Worm (Caenorhabditis elegans) whole organism, L3 larva: ENCODE results near the gene F54D12.8.

Experiments
- R02D3.7 ChIP-seq: fragments of 150-350 bp; optimal IDR thresholded peaks from 2 replicates; lab custom pipeline; 2014; ENCODE audit warnings: missing biosample characterization, missing genetic modification characterization
- egl-27 ChIP-seq: sonication (generic microtip); optimal IDR thresholded peaks from 4 replicates; lab custom pipeline; 2017; ENCODE audit warnings: missing biosample characterization, missing genetic modification reagents, missing genetic modification characterization
- lin-15B ChIP-seq: fragments of 150-350 bp; optimal IDR thresholded peaks from 2 replicates; lab custom pipeline; 2014; ENCODE audit warnings: missing biosample characterization, missing genetic modification characterization
- nhr-11 ChIP-seq: fragments of 150-350 bp; optimal IDR thresholded peaks from 2 replicates; lab custom pipeline; 2014; ENCODE audit warnings: missing biosample characterization, missing genetic modification characterization
- nhr-237 ChIP-seq: fragments of 150-350 bp; optimal IDR thresholded peaks from 2 replicates; lab custom pipeline; 2014; ENCODE audit warnings: missing biosample characterization, missing genetic modification characterization
- nhr-25 ChIP-seq: sonication (generic microtip); optimal IDR thresholded peaks from 2 replicates; lab custom pipeline; 2017; ENCODE audit warnings: missing biosample characterization, missing genetic modification characterization
- nhr-67 ChIP-seq: fragments of 150-350 bp; optimal IDR thresholded peaks from 2 replicates; lab custom pipeline; 2014; ENCODE audit warnings: missing biosample characterization, missing genetic modification characterization
- nhr-77 ChIP-seq: fragments of 150-350 bp; optimal IDR thresholded peaks from 2 replicates; lab custom pipeline; 2014; ENCODE audit warnings: missing biosample characterization, missing genetic modification characterization
- pqm-1 ChIP-seq: fragments of 150-350 bp; optimal IDR thresholded peaks from 2 replicates; lab custom pipeline; 2017; ENCODE audit warnings: missing biosample characterization, missing genetic modification characterization, inconsistent platforms
- skn-1 ChIP-seq: fragments of 150-350 bp; optimal IDR thresholded peaks from 2 replicates; lab custom pipeline; 2014; ENCODE audit warnings: missing biosample characterization, missing genetic modification characterization
- snpc-4 ChIP-seq: fragments of 150-350 bp; optimal IDR thresholded peaks from 2 replicates; lab custom pipeline; 2014; ENCODE audit warnings: missing biosample characterization, missing genetic modification characterization
- unc-39 ChIP-seq: sonication (generic microtip); optimal IDR thresholded peaks from 4 replicates; lab custom pipeline; 2017; ENCODE audit warnings: missing biosample characterization, missing genetic modification characterization
- zag-1 ChIP-seq: fragments of 150-350 bp; optimal IDR thresholded peaks from 2 replicates; lab custom pipeline; 2014; ENCODE audit warnings: missing biosample characterization, missing genetic modification characterization

- no peak for TF ChIP-seq nhr-237 (tag; lab: Kevin White, UChicago)
- TF ChIP-seq nhr-77 (tag; lab: Kevin White, UChicago), result no peak
- TF ChIP-seq unc-39 (tag; lab: Kevin White, UChicago), result no peak
- TF ChIP-seq nhr-25, result no peak
- TF ChIP-seq skn-1, result no peak
- TF ChIP-seq pqm-1 (tag; lab: Kevin White, UChicago), result no peak
- no peak for TF ChIP-seq egl-27
- TF ChIP-seq nhr-67, result no peak
- TF ChIP-seq snpc-4, result no peak
- no peak for TF ChIP-seq nhr-11 (tag; lab: Kevin White, UChicago)
- no peak for TF ChIP-seq zag-1 (tag; lab: Kevin White, UChicago)
- TF ChIP-seq lin-15B (tag; lab: Kevin White, UChicago), result no peak
- no peak for TF ChIP-seq R02D3.7 (tag; lab: Kevin White, UChicago)
Measured at ce11 chrII:1412359-1412907, 14.6 kb upstream of the F54D12.8 start, which contains the start of gene alkb-1.
